Worm (Caenorhabditis elegans): Measurements from ENCODE around the gene F55G7.3.

Gene F55G7.3

ce11 chrX:11902661-11903060, 39.2 kb downstream of the F55G7.3 start, which contains the start of gene Y62H9A.10:
Y62H9A.10 (minus strand) TSS chrX:11902761.
- TF ChIP-seq W03F9.2 (tag; optimal IDR thresholded peaks at IDR 0.05) (no peak), him-1 (tag; optimal IDR thresholded peaks at IDR 0.05) (no peak), dao-5 (tag; optimal IDR thresholded peaks at IDR 0.05) (no peak)

DNA sequence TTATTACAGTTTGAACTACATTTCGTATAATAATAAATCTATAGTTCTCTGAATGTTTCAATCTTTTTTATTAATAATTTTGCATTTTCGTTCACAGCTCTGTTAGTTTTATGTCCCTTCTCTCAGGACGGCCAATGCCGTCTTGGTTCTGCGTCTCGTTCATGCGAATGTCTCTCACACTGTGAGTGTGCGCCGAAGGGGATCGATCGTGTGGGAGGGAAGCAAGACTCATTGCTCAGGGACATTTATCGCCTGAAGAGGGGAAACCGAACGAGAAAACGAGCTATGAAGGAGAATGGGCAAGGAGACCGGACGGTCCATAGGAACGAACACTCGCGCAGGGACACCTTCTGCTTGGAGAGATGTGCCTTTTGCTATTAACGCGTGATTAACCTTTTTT, 42.8 kb downstream of the F55G7.3 start:
- TF ChIP-seq dao-5 (tag; optimal IDR thresholded peaks at IDR 0.05) (no peak), W03F9.2 (tag; optimal IDR thresholded peaks at IDR 0.05) (no peak), him-1 (tag; optimal IDR thresholded peaks at IDR 0.05) (no peak)

ce11 chrX:11898040-11898439, 43.8 kb downstream of the F55G7.3 start, which contains the start of gene Y62H9A.9:
Y62H9A.9 (minus strand) TSS chrX:11898140.
- no peak for TF ChIP-seq dao-5 (tag; optimal IDR thresholded peaks at IDR 0.05)
- no peak for TF ChIP-seq him-1 (tag; optimal IDR thresholded peaks at IDR 0.05)
- no peak for TF ChIP-seq W03F9.2 (tag; optimal IDR thresholded peaks at IDR 0.05)

ce11 chrX:11896708-11897107, 45.1 kb downstream of the F55G7.3 start:
- no peak for TF ChIP-seq W03F9.2 (tag; optimal IDR thresholded peaks at IDR 0.05)
- TF ChIP-seq dao-5 (tag; optimal IDR thresholded peaks at IDR 0.05), result no peak
- no peak for TF ChIP-seq him-1 (tag; optimal IDR thresholded peaks at IDR 0.05)

DNA sequence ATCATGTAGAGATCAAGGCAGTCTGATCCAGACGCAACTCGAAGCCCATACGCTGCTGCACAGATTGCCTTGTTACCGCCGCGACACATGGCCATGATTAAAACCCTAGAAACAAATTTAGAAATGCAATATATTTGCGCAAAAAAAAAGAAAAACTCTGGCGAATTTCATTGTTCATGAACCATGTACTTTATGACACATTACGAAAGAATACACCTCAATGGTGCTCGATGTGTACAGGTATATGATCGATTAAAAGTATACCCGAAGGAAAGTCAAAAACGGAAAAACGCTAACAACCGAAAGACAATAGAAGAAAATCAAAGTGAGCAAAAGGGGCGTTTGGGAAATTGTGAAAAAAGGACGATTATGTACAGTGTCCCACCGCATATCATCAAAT, 49.5 kb downstream of the F55G7.3 start, which contains the start of gene Y62H9A.8:
TSS of gene Y62H9A.8 (minus strand) at position 101 of the 400 bp plus-strand sequence.
- TF ChIP-seq dao-5 (tag; optimal IDR thresholded peaks at IDR 0.05) (no peak), W03F9.2 (tag; optimal IDR thresholded peaks at IDR 0.05) (no peak), him-1 (tag; optimal IDR thresholded peaks at IDR 0.05) (no peak)
